Worm (Caenorhabditis elegans) whole organism, midembryonic: Measurements from ENCODE around the gene ZK154.5.

Source experiments
- flt-1 ChIP-seq: fragments of 200-800 bp; sonication (Bioruptor generic); IDR thresholded peaks from 2 replicates; pipeline ENCODE4 v1.3.6; 2022; ENCODE audit warnings: missing genetic modification characterization, missing compliant biosample characterization
- ztf-23 ChIP-seq: fragments of 200-800 bp; sonication (Bioruptor generic); IDR thresholded peaks from 2 replicates; pipeline ENCODE4 v1.3.6; 2022; ENCODE audit warnings: missing genetic modification reagents, missing genetic modification characterization, missing compliant biosample characterization

- TF ChIP-seq flt-1 (GFP tag; lab: Robert Waterston, UW) (no peak), ztf-23 (no peak)
Observed at ce11 chrX:7816434-7816974, 28.8 kb upstream of the ZK154.5 start, which contains the start of the genes sek-1 and R03G5.6.
